Worm (Caenorhabditis elegans): ENCODE data around the gene mom-1.

Gene mom-1

ce11 chrX:6296402-6296844, 3.5 kb downstream of the mom-1 start:
- peak; percentile 82 for TF ChIP-seq nhr-28 (tag; optimal IDR thresholded peaks at IDR 0.05)
- TF ChIP-seq hlh-1 (tag; optimal IDR thresholded peaks at IDR 0.05), result peak; percentile 85
- TF ChIP-seq zip-8 (tag; optimal IDR thresholded peaks at IDR 0.05), result no peak
- no peak for TF ChIP-seq flh-1 (GFP tag; optimal IDR thresholded peaks at IDR 0.05)
- TF ChIP-seq bed-3 (GFP tag; optimal IDR thresholded peaks at IDR 0.05), result peak; percentile 42
- peak; percentile 97 for TF ChIP-seq drap-1 (GFP tag; optimal IDR thresholded peaks at IDR 0.05)
- peak; percentile 96 for TF ChIP-seq elt-3 (tag; optimal IDR thresholded peaks at IDR 0.05)
- peak; percentile 89 for TF ChIP-seq unc-120 (tag; optimal IDR thresholded peaks at IDR 0.05; ENCODE audit: poor library complexity, severe bottlenecking)
- peak; percentile 29 for TF ChIP-seq tbx-8 (GFP tag; optimal IDR thresholded peaks at IDR 0.05)
- peak; percentile 76 for TF ChIP-seq M03D4.4 (tag; optimal IDR thresholded peaks at IDR 0.05)
- peak; percentile 95 for TF ChIP-seq ztf-11 (tag; optimal IDR thresholded peaks at IDR 0.05)
- peak; percentile 91 for TF ChIP-seq unc-62 (GFP tag; optimal IDR thresholded peaks at IDR 0.05)
- peak; percentile 96 for TF ChIP-seq pha-4 (tag; optimal IDR thresholded peaks at IDR 0.05)
- peak; percentile 58 for TF ChIP-seq nhr-2 (tag; optimal IDR thresholded peaks at IDR 0.05)
- peak; percentile 53 for TF ChIP-seq nhr-76 (tag; optimal IDR thresholded peaks at IDR 0.05)
- peak; percentile 74 for TF ChIP-seq ceh-43 (GFP tag; optimal IDR thresholded peaks at IDR 0.05)
- peak; percentile 99 for TF ChIP-seq mep-1 (tag; optimal IDR thresholded peaks at IDR 0.05)
- peak; percentile 9 for TF ChIP-seq sem-2 (GFP tag; optimal IDR thresholded peaks at IDR 0.05)
- TF ChIP-seq ces-1 (GFP tag; optimal IDR thresholded peaks at IDR 0.05), result peak; percentile 99
- TF ChIP-seq lin-13 (tag; optimal IDR thresholded peaks at IDR 0.05), result peak; percentile 86
- TF ChIP-seq snpc-4 (tag; optimal IDR thresholded peaks at IDR 0.05), result no peak
- peak; percentile 44 for TF ChIP-seq lin-32 (GFP tag; optimal IDR thresholded peaks at IDR 0.05)
- peak; percentile 96 for TF ChIP-seq unc-39 (tag; optimal IDR thresholded peaks at IDR 0.05)
- TF ChIP-seq ceh-83 (GFP tag; optimal IDR thresholded peaks at IDR 0.05), result peak; percentile 39
- TF ChIP-seq elt-1 (tag; optimal IDR thresholded peaks at IDR 0.05; ENCODE audit: borderline replicate concordance, insufficient read depth), result peak; percentile 43
- peak; percentile 88 for TF ChIP-seq lsy-2 (tag; optimal IDR thresholded peaks at IDR 0.05)
- peak; percentile 61 for TF ChIP-seq nhr-12 (tag; optimal IDR thresholded peaks at IDR 0.05)
- TF ChIP-seq mab-5 (tag; optimal IDR thresholded peaks at IDR 0.05), result peak; percentile 85
- TF ChIP-seq mls-2 (tag; optimal IDR thresholded peaks at IDR 0.05), result peak; percentile 88
- TF ChIP-seq ceh-39 (tag; optimal IDR thresholded peaks at IDR 0.05), result peak; percentile 91
- TF ChIP-seq blmp-1 (tag; optimal IDR thresholded peaks at IDR 0.05), result peak; percentile 65
- peak; percentile 93 for TF ChIP-seq sptf-1 (tag; optimal IDR thresholded peaks at IDR 0.05)
- peak; percentile 93 for TF ChIP-seq cnd-1 (tag; optimal IDR thresholded peaks at IDR 0.05)
- peak; percentile 100 for TF ChIP-seq nhr-237 (tag; optimal IDR thresholded peaks at IDR 0.05)
- TF ChIP-seq ham-2 (GFP tag; optimal IDR thresholded peaks at IDR 0.05), result peak; percentile 71

- TF ChIP-seq sem-2 (GFP tag; optimal IDR thresholded peaks at IDR 0.05), result no peak
- TF ChIP-seq bed-3 (GFP tag; optimal IDR thresholded peaks at IDR 0.05), result no peak
- no peak for TF ChIP-seq elt-1 (tag; optimal IDR thresholded peaks at IDR 0.05; ENCODE audit: borderline replicate concordance, insufficient read depth)
- TF ChIP-seq ceh-43 (GFP tag; optimal IDR thresholded peaks at IDR 0.05), result no peak
- no peak for TF ChIP-seq flh-1 (GFP tag; optimal IDR thresholded peaks at IDR 0.05)
- TF ChIP-seq unc-120 (tag; optimal IDR thresholded peaks at IDR 0.05; ENCODE audit: poor library complexity, severe bottlenecking), result peak; percentile 62
- TF ChIP-seq nhr-12 (tag; optimal IDR thresholded peaks at IDR 0.05), result no peak
- no peak for TF ChIP-seq blmp-1 (tag; optimal IDR thresholded peaks at IDR 0.05)
- peak; percentile 28 for TF ChIP-seq unc-62 (GFP tag; optimal IDR thresholded peaks at IDR 0.05)
- no peak for TF ChIP-seq elt-3 (tag; optimal IDR thresholded peaks at IDR 0.05)
- TF ChIP-seq ces-1 (GFP tag; optimal IDR thresholded peaks at IDR 0.05), result no peak
- TF ChIP-seq nhr-28 (tag; optimal IDR thresholded peaks at IDR 0.05), result no peak
- no peak for TF ChIP-seq M03D4.4 (tag; optimal IDR thresholded peaks at IDR 0.05)
- no peak for TF ChIP-seq pha-4 (tag; optimal IDR thresholded peaks at IDR 0.05)
- TF ChIP-seq hlh-1 (tag; optimal IDR thresholded peaks at IDR 0.05), result peak; percentile 45
- no peak for TF ChIP-seq mep-1 (tag; optimal IDR thresholded peaks at IDR 0.05)
- TF ChIP-seq mls-2 (tag; optimal IDR thresholded peaks at IDR 0.05), result no peak
- no peak for TF ChIP-seq ztf-11 (tag; optimal IDR thresholded peaks at IDR 0.05)
- no peak for TF ChIP-seq sptf-1 (tag; optimal IDR thresholded peaks at IDR 0.05)
- TF ChIP-seq lin-13 (tag; optimal IDR thresholded peaks at IDR 0.05), result no peak
- TF ChIP-seq ham-2 (GFP tag; optimal IDR thresholded peaks at IDR 0.05), result no peak
- TF ChIP-seq nhr-76 (tag; optimal IDR thresholded peaks at IDR 0.05), result no peak
- no peak for TF ChIP-seq zip-8 (tag; optimal IDR thresholded peaks at IDR 0.05)
- no peak for TF ChIP-seq mab-5 (tag; optimal IDR thresholded peaks at IDR 0.05)
- TF ChIP-seq lin-32 (GFP tag; optimal IDR thresholded peaks at IDR 0.05), result no peak
- no peak for TF ChIP-seq cnd-1 (tag; optimal IDR thresholded peaks at IDR 0.05)
These were observed 6.8 kb downstream of the mom-1 start, which contains the start of gene cest-16 for ce11 chrX:6299641-6300240. TSS of gene cest-16 (plus strand) at chrX:6299942.
